Fruit fly (Drosophila melanogaster): ENCODE results near the gene CG15412.
A peak's percentile ranks its signal among the peaks of the same experiment; 100 is the strongest.

The CG15412 gene

DNA sequence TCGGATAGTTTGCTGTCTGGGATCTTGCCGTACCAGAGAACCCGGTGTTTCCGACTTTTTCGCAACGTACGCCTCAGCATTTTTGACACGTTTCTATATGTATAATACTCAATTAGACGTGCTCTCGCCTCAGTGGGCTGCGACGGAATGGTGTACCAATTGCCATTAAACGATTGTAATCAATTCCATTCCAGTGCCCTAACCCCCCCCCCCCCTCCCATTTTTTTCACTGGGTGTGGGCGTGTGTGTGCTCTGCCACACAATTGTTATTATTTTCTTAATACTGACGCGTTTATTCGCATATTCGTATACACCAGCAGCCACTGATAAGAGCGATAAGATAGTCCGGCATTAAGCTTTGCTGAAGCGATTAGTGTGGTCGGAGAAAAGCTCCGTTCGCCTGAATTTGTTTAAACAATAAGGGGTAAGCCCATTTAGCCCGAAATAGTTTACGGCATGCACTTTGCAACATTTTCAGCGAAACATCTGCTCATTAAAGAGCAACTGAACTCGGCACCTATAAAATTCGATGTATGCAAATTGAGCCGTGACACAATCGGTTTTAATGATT, 6.3 kb downstream of the CG15412 start:
- peak; percentile 66 for TF ChIP-seq noc (tag; optimal IDR thresholded peaks at IDR 0.05)

DNA sequence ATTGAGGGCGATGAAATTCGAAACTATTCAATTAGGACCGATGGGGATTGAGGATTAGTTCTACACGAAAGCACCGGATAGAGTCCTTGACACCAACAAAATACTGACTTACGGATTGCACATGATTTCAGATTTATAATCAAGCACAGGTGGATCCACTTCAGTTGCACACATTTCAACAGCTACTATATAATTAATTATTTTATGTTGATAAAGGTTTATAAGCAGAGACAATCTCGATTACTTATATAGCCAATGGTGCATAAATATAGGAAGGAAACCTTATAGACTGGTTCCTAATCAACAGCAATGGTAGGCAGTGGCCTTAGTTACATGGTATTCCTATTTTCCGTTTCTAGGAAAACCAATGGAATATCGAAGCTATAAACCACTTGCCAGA, 7.1 kb downstream of the CG15412 start:
- no peak for TF ChIP-seq noc (tag; optimal IDR thresholded peaks at IDR 0.05)

DNA sequence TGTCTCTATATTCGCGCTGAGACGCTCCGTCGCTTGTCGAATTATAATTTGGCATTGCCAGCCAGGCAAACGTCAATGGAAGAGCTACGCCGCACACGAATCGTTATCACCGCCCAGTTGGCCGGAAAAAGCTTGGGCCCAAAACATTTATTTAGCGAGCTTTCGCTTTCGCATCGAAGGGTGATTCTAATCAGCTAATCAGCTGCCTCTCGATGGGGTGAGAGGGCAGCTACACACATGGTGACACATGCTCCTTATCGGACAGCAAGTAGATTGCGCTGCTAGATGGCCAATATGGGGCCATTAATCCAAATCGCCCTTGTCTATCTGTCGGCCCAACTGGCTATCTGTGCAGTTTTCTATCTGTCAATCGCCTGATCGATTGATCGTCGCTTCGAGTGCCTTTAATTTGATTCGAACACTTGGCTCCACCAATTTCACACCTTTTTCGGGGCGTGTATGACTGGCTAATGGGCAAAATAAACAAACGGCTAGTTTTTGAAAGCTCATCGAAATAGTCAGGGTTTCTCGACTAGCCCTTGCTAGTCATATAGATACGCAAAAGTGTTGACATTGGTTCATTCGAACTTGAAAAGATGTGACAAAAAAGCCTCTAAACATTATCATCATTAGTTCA, 9.3 kb downstream of the CG15412 start:
- peak; percentile 84 for TF ChIP-seq noc (tag; optimal IDR thresholded peaks at IDR 0.05)

DNA sequence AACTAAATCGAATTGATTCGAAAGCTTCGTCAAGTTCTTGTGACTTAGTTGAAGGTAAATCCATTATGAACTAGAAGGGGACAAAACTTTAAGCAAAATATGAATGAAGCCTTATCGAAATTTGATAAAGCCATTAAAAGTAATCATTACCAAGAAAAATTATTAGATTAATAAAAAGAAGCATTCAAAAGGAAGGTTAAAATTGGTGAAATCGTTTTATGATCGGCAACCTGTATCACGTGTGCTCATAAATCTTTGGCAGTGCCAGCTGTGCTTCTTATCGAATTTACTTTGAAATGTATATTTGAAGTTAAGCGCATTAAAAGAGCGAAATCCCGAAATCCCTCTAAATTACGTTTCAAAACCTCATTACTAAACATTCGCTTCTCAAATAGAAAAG, 13.7 kb downstream of the CG15412 start:
- TF ChIP-seq noc (tag; optimal IDR thresholded peaks at IDR 0.05): no peak

DNA sequence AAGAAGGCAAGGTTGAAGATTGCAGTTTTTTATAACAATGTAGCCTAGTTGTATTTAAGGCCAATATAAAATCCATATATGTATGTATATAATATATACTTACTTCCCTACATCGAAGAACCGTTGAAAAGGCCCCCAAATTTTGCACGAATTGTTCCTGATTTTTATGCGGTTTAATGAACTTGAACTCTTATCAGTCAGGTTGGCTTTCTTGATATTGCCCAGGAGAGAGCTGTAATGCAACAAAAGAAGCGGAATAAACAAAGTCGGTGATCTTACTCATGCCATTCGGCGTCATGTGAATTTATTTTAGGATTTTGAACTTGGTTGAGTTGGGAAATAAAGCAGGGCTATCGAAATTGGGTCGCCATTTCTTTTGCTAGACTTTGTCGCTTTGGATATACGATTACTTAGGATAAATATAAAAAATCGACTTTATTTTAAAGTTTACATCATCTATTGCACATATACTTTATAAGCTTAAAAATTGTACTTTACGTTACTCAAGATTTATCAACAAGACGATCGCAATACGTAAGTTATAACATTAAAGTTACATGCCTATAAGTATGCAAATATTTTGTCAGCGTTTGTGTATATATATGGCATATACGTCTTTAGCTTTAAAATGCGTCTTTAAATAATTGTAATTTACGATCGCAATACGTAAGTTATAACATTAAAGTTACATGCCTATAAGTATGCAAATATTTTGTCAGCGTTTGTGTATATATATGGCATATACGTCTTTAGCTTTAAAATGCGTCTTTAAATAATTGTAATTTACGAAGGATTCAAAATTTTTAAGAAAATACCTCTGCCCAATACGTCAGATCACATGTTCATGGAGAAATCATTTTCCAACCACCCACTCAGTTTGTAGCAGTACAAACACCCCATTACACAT, 18.5 kb downstream of the CG15412 start, which contains the start of gene CG8838:
Gene CG8838 (plus strand): TSS at position 857 of the 907 bp plus-strand sequence.
- peak; percentile 60 for TF ChIP-seq noc (tag; optimal IDR thresholded peaks at IDR 0.05)

DNA sequence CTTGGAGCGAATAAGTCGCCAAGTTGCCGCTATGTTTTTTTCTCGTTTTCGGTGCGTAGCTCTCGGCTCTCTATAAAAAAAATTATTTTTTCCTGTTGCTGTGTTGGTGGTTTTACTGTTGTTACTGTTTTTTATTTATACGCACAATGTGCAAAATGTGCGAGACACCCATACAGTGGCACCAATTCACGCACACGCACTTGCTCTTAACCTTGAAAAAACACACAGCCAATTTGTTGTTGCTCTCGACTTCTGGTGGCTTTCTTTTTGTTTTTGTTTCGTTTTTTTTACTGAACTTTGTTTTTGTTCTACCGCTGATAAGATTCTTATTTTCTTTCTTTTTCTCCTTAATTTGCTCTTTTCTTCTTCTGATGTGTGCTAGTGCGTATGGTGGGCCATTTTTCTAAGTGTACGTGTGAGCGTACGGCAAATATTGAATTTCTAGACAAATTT, 19.3 kb downstream of the CG15412 start:
- peak; percentile 77 for TF ChIP-seq noc (tag; optimal IDR thresholded peaks at IDR 0.05)

DNA sequence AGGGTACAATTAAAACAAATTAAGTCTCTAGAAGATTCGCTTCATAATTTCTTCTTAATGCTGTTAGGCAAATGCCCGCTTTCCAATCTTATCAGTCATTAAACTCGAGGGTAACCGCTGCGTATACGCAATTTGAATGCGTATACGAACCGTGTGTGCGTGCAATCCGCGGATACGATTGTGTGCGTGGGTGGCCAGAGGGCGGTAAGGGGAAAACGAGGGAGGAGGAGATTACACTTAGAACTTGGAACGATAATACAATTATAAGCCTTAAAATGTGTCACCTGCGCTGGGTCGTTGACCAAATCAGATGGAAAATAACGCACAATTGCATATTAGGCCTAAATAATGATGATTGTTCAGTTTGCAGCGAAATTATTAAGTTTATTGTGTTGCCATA, 19.7 kb downstream of the CG15412 start:
- TF ChIP-seq noc (tag; optimal IDR thresholded peaks at IDR 0.05): no peak

DNA sequence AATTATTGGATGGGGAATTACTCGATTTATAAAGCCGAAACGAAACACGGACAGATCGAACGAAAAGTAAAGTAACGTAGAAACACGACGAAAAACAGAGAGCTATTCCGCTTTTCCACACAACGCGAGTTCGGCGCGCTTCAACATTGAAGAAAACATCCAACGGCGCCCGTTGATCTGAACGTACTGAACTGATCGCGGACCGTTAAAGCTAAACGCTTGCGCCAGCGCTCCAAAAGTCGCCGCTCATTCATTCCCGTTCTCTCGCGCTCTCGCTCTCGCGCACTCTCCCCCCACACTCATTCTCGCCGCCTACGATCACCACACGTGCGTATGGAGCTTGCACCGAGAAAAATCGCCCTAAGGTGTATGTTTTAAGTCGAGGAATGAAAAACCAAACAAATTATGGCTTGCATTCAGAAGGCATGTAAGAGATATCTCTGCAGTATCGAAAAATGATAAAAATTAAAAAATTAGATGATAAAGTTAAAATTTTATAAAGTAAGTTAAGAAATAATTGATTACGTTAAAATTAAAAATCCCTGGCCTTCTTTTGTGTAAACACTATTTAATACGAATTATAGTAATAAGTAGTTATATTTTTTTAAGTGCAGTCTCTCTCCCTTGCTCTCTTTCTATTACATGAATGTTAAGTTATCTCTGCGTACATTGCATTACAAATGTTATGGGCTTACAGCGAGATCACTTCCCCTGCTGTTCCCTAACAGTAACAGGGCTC, 20.7 kb downstream of the CG15412 start, which contains the start of gene E23:
Gene E23 (minus strand): TSS at position 188 of the 739 bp plus-strand sequence.
- TF ChIP-seq noc (tag; optimal IDR thresholded peaks at IDR 0.05): peak; percentile 97

DNA sequence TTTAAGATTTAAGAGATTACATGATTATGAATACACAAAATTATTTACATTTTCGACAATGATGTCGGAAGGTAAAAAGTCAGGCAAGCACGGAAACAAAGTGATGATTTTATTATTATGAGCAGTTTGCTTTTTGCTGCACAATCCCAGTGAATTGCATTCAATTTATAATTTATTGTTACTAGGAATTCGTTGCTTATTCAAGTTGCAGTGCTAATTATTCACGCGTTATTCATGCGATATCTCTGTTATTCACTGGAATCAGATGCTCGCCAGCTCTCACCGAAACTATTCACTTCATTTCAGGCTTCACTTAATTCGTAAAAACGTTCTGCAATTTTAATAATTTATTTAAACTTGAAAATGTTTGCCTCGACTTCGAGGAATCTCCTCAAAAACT, 21.7 kb downstream of the CG15412 start:
- no peak for TF ChIP-seq noc (tag; optimal IDR thresholded peaks at IDR 0.05)

DNA sequence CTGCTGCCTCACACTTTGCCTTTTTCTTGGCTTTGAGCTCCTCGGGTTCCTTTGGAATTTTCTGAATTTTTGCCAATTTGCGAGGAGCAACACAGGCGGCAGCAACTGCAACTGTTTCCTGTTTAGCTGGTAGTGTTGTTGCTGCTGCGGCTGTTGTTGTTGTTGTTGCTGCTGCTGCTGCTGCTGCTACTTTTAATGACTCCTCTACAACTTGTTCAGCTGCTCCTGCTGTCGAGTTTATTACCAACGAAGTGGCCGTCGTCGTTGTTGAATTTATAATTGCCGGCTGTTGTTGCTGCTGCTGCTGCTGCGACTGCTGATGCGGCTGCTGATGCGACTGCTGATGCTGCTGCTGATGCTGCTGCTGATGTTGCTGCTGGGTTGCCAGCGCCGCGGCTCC, 22.6 kb downstream of the CG15412 start:
- no peak for TF ChIP-seq noc (tag; optimal IDR thresholded peaks at IDR 0.05)

DNA sequence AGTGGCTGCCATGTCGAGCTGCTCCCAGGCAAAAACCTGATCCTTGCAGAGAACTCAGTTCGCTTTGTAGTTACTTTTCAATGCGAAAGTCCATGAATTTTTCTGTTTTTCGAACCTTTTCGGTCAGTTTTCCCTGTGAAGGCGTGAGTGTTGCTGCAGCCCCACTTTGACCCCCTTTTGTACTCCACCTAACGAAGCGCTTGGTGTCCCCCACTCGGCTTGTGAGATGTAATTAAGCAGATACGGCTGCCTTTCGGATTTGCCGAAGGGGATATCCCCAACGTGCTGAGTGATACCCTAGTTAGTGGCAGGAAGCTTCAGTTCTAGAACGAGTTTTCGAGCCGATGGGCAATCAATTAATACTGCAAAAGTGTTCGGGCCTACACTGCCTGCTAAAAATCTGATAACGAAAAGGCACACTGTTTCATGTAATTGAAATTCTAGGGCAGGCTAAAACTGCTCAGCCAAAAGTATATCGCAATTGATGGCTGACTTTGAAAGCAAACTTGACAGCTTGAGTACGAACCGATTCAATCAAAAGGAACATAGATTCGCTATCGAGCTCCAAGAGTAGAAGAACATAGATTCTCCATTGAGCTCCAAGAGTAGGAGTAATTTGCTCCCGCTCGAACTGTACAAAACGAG, 23.8 kb downstream of the CG15412 start:
- no peak for TF ChIP-seq noc (tag; optimal IDR thresholded peaks at IDR 0.05)

DNA sequence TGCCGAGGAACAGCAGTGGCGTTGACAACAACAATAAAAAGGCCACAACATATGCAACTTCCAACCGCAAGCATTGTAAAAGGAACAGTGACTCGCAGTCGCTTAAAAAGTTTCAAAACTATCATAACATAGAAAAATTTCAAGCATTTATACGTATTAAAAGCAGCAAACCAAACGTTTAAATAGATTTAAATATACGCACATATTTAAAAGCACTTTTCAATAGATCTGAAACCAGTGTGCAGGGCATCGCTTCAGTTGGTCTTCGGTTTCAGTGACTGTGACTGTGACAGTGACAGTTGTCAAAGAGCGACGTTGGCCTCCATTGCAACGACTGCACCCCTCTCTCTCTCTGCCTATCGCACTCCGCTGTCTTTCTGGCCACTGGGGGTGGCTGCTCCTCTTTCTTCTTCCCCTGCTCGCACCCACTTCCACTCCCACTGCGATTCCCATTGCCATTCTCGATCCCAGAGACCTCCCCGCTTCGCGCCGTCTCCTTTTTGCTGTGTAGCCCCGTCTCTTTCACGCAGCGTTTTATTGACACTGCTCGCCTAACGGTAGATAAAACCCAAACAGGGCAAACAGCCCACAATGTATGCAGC, 27.3 kb downstream of the CG15412 start:
- no peak for TF ChIP-seq noc (tag; optimal IDR thresholded peaks at IDR 0.05)

DNA sequence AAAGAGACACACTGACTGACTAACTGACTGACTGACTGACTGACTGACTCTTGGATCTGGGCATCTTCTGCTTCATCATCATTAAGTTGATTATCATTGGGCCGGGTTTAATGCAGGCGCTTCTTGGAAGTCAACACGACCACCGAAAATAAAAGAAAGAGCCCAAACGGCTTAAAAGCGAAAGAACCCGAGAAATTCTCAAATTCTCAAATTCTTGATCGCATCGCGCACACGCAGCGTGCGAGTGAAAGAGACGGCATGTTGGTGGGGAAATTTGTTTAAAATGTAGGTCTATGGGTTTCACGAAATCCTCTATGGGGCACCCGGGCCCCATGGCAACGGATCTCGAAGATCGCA, 29.1 kb downstream of the CG15412 start:
- no peak for TF ChIP-seq noc (tag; optimal IDR thresholded peaks at IDR 0.05)

DNA sequence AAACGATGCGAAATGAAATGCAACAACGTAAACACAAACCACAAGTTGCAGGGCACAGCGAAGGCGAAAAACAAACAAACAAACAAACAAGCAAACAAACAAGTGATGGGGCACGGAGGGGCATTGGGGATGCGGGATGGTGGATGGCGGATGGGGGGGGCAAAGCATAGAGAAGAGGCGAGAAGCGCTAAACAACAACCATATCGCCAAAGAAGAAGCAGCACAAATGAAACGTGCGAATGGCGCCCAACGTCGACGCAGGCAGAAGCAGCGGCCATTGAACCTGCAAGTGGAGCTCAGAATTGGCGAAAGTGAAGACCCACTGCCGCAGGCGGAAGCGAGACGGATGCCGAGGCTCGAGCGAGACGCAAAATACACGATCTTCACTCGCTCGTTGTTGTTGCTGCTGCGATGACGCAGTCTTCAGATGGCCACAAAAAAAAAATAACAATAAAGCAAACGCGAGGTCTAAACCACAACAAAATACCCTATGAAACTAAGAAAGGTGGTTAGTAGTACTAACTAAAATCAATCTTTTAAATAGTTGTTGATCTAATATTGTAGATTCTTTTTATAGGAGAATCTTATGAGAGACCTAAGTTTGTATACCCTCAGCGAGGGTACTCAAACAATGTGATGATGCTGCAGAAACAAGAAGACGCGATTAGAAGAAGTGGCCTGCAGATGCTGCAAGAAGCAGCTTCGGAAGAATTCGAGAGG, 29.6 kb downstream of the CG15412 start:
- no peak for TF ChIP-seq noc (tag; optimal IDR thresholded peaks at IDR 0.05)

Measured in whole organism, larva.